Worm (Caenorhabditis elegans) whole organism, mixed stage, embryonic: ENCODE measurements around the gene ccr-4.

ENCODE experiments used
- ceh-39 ChIP-seq: fragments of 150-350 bp; optimal IDR thresholded peaks from 2 replicates; lab custom pipeline; 2014; ENCODE audit warnings: missing biosample characterization, missing genetic modification characterization
- drap-1 ChIP-seq: fragments of 200-800 bp; sonication (Bioruptor generic); optimal IDR thresholded peaks from 3 replicates; lab custom pipeline; 2018; ENCODE audit warnings: mild to moderate bottlenecking, missing genetic modification characterization, missing compliant biosample characterization
- elt-1 ChIP-seq: sonication (generic microtip); optimal IDR thresholded peaks from 2 replicates; lab custom pipeline; 2017; ENCODE audit warnings: missing genetic modification characterization, mild to moderate bottlenecking, missing compliant biosample characterization, antibody characterized with exemption, moderate library complexity, borderline replicate concordance; ENCODE audit not compliant: insufficient read depth
- elt-3 ChIP-seq: fragments of 150-350 bp; optimal IDR thresholded peaks from 2 replicates; lab custom pipeline; 2014; ENCODE audit warnings: missing biosample characterization, missing genetic modification characterization
- lsy-2 ChIP-seq: fragments of 150-350 bp; optimal IDR thresholded peaks from 2 replicates; lab custom pipeline; 2014; ENCODE audit warnings: missing biosample characterization, missing genetic modification characterization
- mep-1 ChIP-seq: fragments of 150-350 bp; optimal IDR thresholded peaks from 2 replicates; lab custom pipeline; 2017; ENCODE audit warnings: missing biosample characterization, missing genetic modification reagents, missing genetic modification characterization, inconsistent platforms
- pha-4 ChIP-seq: fragments of 150-350 bp; optimal IDR thresholded peaks from 2 replicates; lab custom pipeline; 2018; ENCODE audit warnings: missing biosample characterization, missing genetic modification reagents, missing genetic modification characterization
- unc-120 ChIP-seq: sonication (generic microtip); optimal IDR thresholded peaks from 2 replicates; lab custom pipeline; 2017; ENCODE audit warnings: missing genetic modification characterization, missing compliant biosample characterization; ENCODE audit not compliant: poor library complexity, severe bottlenecking

DNA sequence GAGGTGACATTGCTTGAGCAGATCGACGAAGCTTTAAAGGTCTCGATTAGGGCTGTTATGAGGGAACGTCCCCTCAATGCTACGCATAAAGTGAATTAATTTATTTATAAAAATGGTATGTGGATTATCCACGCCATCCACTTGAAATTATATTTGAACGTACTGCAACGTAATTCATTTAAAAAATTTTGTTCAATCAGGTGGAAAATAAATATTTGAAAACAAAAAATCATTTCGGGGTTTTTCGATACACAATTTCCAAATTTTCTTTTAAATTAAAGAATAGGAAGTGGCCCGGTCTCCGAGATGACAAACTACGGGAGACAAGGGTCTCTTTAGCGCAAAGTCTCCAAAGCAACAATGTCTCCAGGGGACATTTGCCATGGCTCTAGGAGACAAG is 49.7 kb upstream of the ccr-4 start, which contains the start of gene oac-58:
- no peak for TF ChIP-seq elt-1
- TF ChIP-seq mep-1 (tag; lab: Kevin White, UChicago) = no peak
- no peak for TF ChIP-seq elt-3 (tag; lab: Kevin White, UChicago)
- TF ChIP-seq drap-1 (GFP tag; lab: Kevin White, UChicago) = no peak
- TF ChIP-seq lsy-2 (tag; lab: Kevin White, UChicago) = no peak
- no peak for TF ChIP-seq unc-120 (tag; lab: Kevin White, UChicago)
- TF ChIP-seq ceh-39 (tag; lab: Kevin White, UChicago) = no peak
- no peak for TF ChIP-seq pha-4
